Fruit fly (Drosophila melanogaster) whole organism, embryonic: ENCODE measurements around the gene CoRest.

Source experiments
- Adf1 ChIP-seq: fragments of 200-800 bp; sonication (Bioruptor generic); IDR thresholded peaks from 2 replicates; pipeline ENCODE4 v1.3.6; 2022; ENCODE audit warnings: missing biosample characterization, missing genetic modification characterization
- Bteb2 ChIP-seq: fragments of 200-800 bp; sonication (Bioruptor generic); optimal IDR thresholded peaks from 2 replicates; lab custom pipeline; 2016; ENCODE audit warnings: missing biosample characterization, missing genetic modification characterization
- CG10209 ChIP-seq: fragments of 200-800 bp; sonication (Bioruptor generic); optimal IDR thresholded peaks from 3 replicates; lab custom pipeline; 2017; ENCODE audit warnings: missing biosample characterization, mild to moderate bottlenecking, missing genetic modification characterization, missing genetic modification reagents
- CG15011 ChIP-seq: fragments of 200-800 bp; sonication (Bioruptor generic); optimal IDR thresholded peaks from 3 replicates; lab custom pipeline; 2018; ENCODE audit warnings: missing biosample characterization, mild to moderate bottlenecking, missing genetic modification characterization
- CG15073 ChIP-seq: fragments of 200-800 bp; sonication (Bioruptor generic); optimal IDR thresholded peaks from 2 replicates; lab custom pipeline; 2016; ENCODE audit warnings: missing biosample characterization, missing genetic modification characterization
- CG16815 ChIP-seq: fragments of 200-800 bp; sonication (Bioruptor generic); optimal IDR thresholded peaks from 3 replicates; lab custom pipeline; 2017; ENCODE audit warnings: missing biosample characterization, mild to moderate bottlenecking, missing genetic modification characterization
- CG17912 ChIP-seq: fragments of 200-800 bp; sonication (Bioruptor generic); optimal IDR thresholded peaks from 2 replicates; lab custom pipeline; 2018; ENCODE audit warnings: missing biosample characterization, mild to moderate bottlenecking, missing genetic modification characterization
- CG2889 ChIP-seq: fragments of 200-800 bp; sonication (Bioruptor generic); IDR thresholded peaks from 3 replicates; pipeline ENCODE4 v1.3.6; 2022; ENCODE audit warnings: missing biosample characterization, missing genetic modification characterization
- CG3065 ChIP-seq: fragments of 200-800 bp; sonication (Bioruptor generic); optimal IDR thresholded peaks from 2 replicates; lab custom pipeline; 2016; ENCODE audit warnings: missing biosample characterization, missing genetic modification characterization
- CG32772 ChIP-seq: fragments of 200-800 bp; sonication (Bioruptor generic); IDR thresholded peaks from 2 replicates; pipeline ENCODE4 v1.3.6; 2022; ENCODE audit warnings: missing biosample characterization, missing genetic modification characterization
- CG4282 ChIP-seq: fragments of 200-800 bp; sonication (Bioruptor generic); optimal IDR thresholded peaks from 2 replicates; lab custom pipeline; 2016; ENCODE audit warnings: missing biosample characterization, missing genetic modification characterization
- CG4707 ChIP-seq: fragments of 200-800 bp; sonication (Bioruptor generic); optimal IDR thresholded peaks from 2 replicates; lab custom pipeline; 2018; ENCODE audit warnings: missing biosample characterization, mild to moderate bottlenecking, missing genetic modification characterization, moderate library complexity
- CG5953 ChIP-seq: fragments of 200-800 bp; sonication (Bioruptor generic); IDR thresholded peaks from 2 replicates; pipeline ENCODE4 v1.3.6; 2022; ENCODE audit warnings: missing biosample characterization, missing genetic modification characterization
- CG6765 ChIP-seq: fragments of 200-800 bp; sonication (Bioruptor generic); optimal IDR thresholded peaks from 3 replicates; lab custom pipeline; 2017; ENCODE audit warnings: missing biosample characterization, mild to moderate bottlenecking, missing genetic modification characterization
- CG6854 ChIP-seq: fragments of 200-800 bp; sonication (Bioruptor generic); optimal IDR thresholded peaks from 3 replicates; lab custom pipeline; 2017; ENCODE audit warnings: missing biosample characterization, mild to moderate bottlenecking, missing genetic modification characterization
- CG7372 ChIP-seq: fragments of 200-800 bp; sonication (Bioruptor generic); IDR thresholded peaks from 2 replicates; pipeline ENCODE4 v1.3.6; 2022; ENCODE audit warnings: missing biosample characterization, missing genetic modification characterization
- CG8281 ChIP-seq: fragments of 200-800 bp; sonication (Bioruptor generic); optimal IDR thresholded peaks from 2 replicates; lab custom pipeline; 2018; ENCODE audit warnings: missing biosample characterization, mild to moderate bottlenecking, missing genetic modification characterization, moderate library complexity
- CoRest ChIP-seq: fragments of 200-800 bp; sonication (Bioruptor generic); optimal IDR thresholded peaks from 3 replicates; lab custom pipeline; 2018; ENCODE audit warnings: missing biosample characterization, mild to moderate bottlenecking, missing genetic modification characterization, moderate library complexity
- Drgx ChIP-seq: fragments of 200-800 bp; sonication (Bioruptor generic); IDR thresholded peaks from 2 replicates; pipeline ENCODE4 v1.3.6; 2022; ENCODE audit warnings: missing biosample characterization, missing genetic modification characterization
- E2f2 ChIP-seq: fragments of 200-800 bp; sonication (Bioruptor generic); IDR thresholded peaks from 2 replicates; pipeline ENCODE4 v1.3.6; 2022; ENCODE audit warnings: missing biosample characterization, missing genetic modification characterization
- Elba2 ChIP-seq: fragments of 200-800 bp; sonication (Bioruptor generic); optimal IDR thresholded peaks from 3 replicates; lab custom pipeline; 2016; ENCODE audit warnings: missing biosample characterization, missing genetic modification characterization
- Fer2 ChIP-seq: fragments of 200-800 bp; sonication (Bioruptor generic); optimal IDR thresholded peaks from 2 replicates; lab custom pipeline; 2018; ENCODE audit warnings: missing biosample characterization, mild to moderate bottlenecking, missing genetic modification characterization, moderate library complexity
- Fer3 ChIP-seq: fragments of 200-800 bp; sonication (Bioruptor generic); optimal IDR thresholded peaks from 2 replicates; lab custom pipeline; 2018; ENCODE audit warnings: missing biosample characterization, mild to moderate bottlenecking, missing genetic modification characterization, moderate library complexity
- HmgD ChIP-seq: fragments of 200-800 bp; sonication (Bioruptor generic); optimal IDR thresholded peaks from 3 replicates; lab custom pipeline; 2016; ENCODE audit warnings: missing biosample characterization, missing genetic modification characterization
- Neu2 ChIP-seq: fragments of 200-800 bp; sonication (Bioruptor generic); optimal IDR thresholded peaks from 3 replicates; lab custom pipeline; 2016; ENCODE audit warnings: missing biosample characterization, missing genetic modification characterization, borderline replicate concordance
- Pdp1 ChIP-seq, 2 experiments: fragments of 200-800 bp; sonication (Bioruptor generic); optimal IDR thresholded peaks; 3 replicates each; lab custom pipeline; 2016; ENCODE audit warnings: missing biosample characterization in 2 of 2, missing genetic modification characterization in 2 of 2, mild to moderate bottlenecking in 1 of 2, moderate library complexity in 1 of 2
- Ravus ChIP-seq: fragments of 200-800 bp; sonication (Bioruptor generic); IDR thresholded peaks from 2 replicates; pipeline ENCODE4 v1.3.6; 2022; ENCODE audit warnings: missing biosample characterization, missing genetic modification characterization
- Scr ChIP-seq: fragments of 200-800 bp; sonication (Bioruptor generic); IDR thresholded peaks from 2 replicates; pipeline ENCODE4 v1.3.6; 2022; ENCODE audit warnings: missing biosample characterization, missing genetic modification characterization; ENCODE audit not compliant: partially characterized antibody
- Sry-β ChIP-seq: fragments of 200-800 bp; sonication (Bioruptor generic); optimal IDR thresholded peaks from 2 replicates; lab custom pipeline; 2018; ENCODE audit warnings: missing biosample characterization, mild to moderate bottlenecking, missing genetic modification characterization, moderate library complexity
- Ssrp ChIP-seq: fragments of 200-800 bp; sonication (Bioruptor generic); optimal IDR thresholded peaks from 2 replicates; lab custom pipeline; 2018; ENCODE audit warnings: missing biosample characterization, mild to moderate bottlenecking, missing genetic modification characterization, moderate library complexity
- Usf ChIP-seq: fragments of 200-800 bp; sonication (Bioruptor generic); optimal IDR thresholded peaks from 2 replicates; lab custom pipeline; 2017; ENCODE audit warnings: missing genotype, missing biosample characterization, missing genetic modification characterization
- bowl ChIP-seq: fragments of 200-800 bp; sonication (Bioruptor generic); IDR thresholded peaks from 2 replicates; pipeline ENCODE4 v1.3.6; 2022; ENCODE audit warnings: missing biosample characterization, missing genetic modification characterization
- dmrt11E ChIP-seq: fragments of 200-800 bp; sonication (Bioruptor generic); optimal IDR thresholded peaks from 3 replicates; lab custom pipeline; 2018; ENCODE audit warnings: missing biosample characterization, mild to moderate bottlenecking, missing genetic modification characterization, moderate library complexity
- dmrt99B ChIP-seq: fragments of 200-800 bp; sonication (Bioruptor generic); optimal IDR thresholded peaks from 2 replicates; lab custom pipeline; 2018; ENCODE audit warnings: missing biosample characterization, mild to moderate bottlenecking, missing genetic modification characterization, moderate library complexity
- esg ChIP-seq: fragments of 200-800 bp; sonication (Bioruptor generic); conservative IDR thresholded peaks from 2 replicates; pipeline ENCODE4 v1.3.6; 2022; ENCODE audit warnings: missing biosample characterization, missing genetic modification characterization
- gfzf ChIP-seq: fragments of 200-800 bp; sonication (Bioruptor generic); optimal IDR thresholded peaks from 2 replicates; lab custom pipeline; 2016; ENCODE audit warnings: missing biosample characterization, mild to moderate bottlenecking, missing genetic modification characterization, moderate library complexity
- grn ChIP-seq: fragments of 200-800 bp; sonication (Bioruptor generic); optimal IDR thresholded peaks from 3 replicates; lab custom pipeline; 2017; ENCODE audit warnings: missing biosample characterization, missing genetic modification characterization
- gro ChIP-seq: fragments of 200-800 bp; sonication (Bioruptor generic); optimal IDR thresholded peaks from 2 replicates; lab custom pipeline; 2016; ENCODE audit warnings: missing biosample characterization, missing genetic modification characterization
- inv ChIP-seq: fragments of 200-800 bp; sonication (Bioruptor generic); IDR thresholded peaks from 2 replicates; pipeline ENCODE4 v1.3.6; 2022; ENCODE audit warnings: missing biosample characterization, missing genetic modification characterization; ENCODE audit not compliant: partially characterized antibody
- ken ChIP-seq: fragments of 200-800 bp; sonication (Bioruptor generic); IDR thresholded peaks from 3 replicates; pipeline ENCODE4 v1.3.6; 2022; ENCODE audit warnings: missing biosample characterization, missing genetic modification characterization
- mam ChIP-seq: fragments of 200-800 bp; sonication (Bioruptor generic); optimal IDR thresholded peaks from 3 replicates; lab custom pipeline; 2016; ENCODE audit warnings: missing biosample characterization, missing genetic modification characterization
- nerfin-2 ChIP-seq: fragments of 200-800 bp; sonication (Bioruptor generic); IDR thresholded peaks from 2 replicates; pipeline ENCODE4 v1.3.6; 2022; ENCODE audit warnings: missing biosample characterization, missing genetic modification characterization; ENCODE audit not compliant: partially characterized antibody
- nmo ChIP-seq: fragments of 200-800 bp; sonication (Bioruptor generic); optimal IDR thresholded peaks from 2 replicates; lab custom pipeline; 2018; ENCODE audit warnings: missing biosample characterization, mild to moderate bottlenecking, missing genetic modification characterization, moderate library complexity
- onecut ChIP-seq: fragments of 200-800 bp; sonication (Bioruptor generic); IDR thresholded peaks from 2 replicates; pipeline ENCODE4 v1.3.6; 2022; ENCODE audit warnings: missing biosample characterization, missing genetic modification characterization
- peb ChIP-seq: fragments of 200-800 bp; sonication (Bioruptor generic); IDR thresholded peaks from 2 replicates; pipeline ENCODE4 v1.3.6; 2022; ENCODE audit warnings: missing biosample characterization, missing genetic modification characterization
- salm ChIP-seq: fragments of 200-800 bp; sonication (Bioruptor generic); optimal IDR thresholded peaks from 2 replicates; lab custom pipeline; 2018; ENCODE audit warnings: missing biosample characterization, mild to moderate bottlenecking, missing genetic modification characterization
- sug ChIP-seq: fragments of 200-800 bp; optimal IDR thresholded peaks from 2 replicates; lab custom pipeline; 2019; ENCODE audit warnings: missing biosample characterization, mild to moderate bottlenecking, missing genetic modification characterization, moderate library complexity
- tin ChIP-seq: fragments of 200-800 bp; sonication (Bioruptor generic); optimal IDR thresholded peaks from 3 replicates; lab custom pipeline; 2016; ENCODE audit warnings: missing biosample characterization, missing genetic modification characterization
- twi ChIP-seq: fragments of 200-800 bp; optimal IDR thresholded peaks from 2 replicates; lab custom pipeline; 2019; ENCODE audit warnings: missing biosample characterization, mild to moderate bottlenecking, missing genetic modification characterization, moderate library complexity
- unc-4 ChIP-seq: fragments of 200-800 bp; sonication (Bioruptor generic); IDR thresholded peaks from 2 replicates; pipeline ENCODE4 v1.3.6; 2022; ENCODE audit warnings: missing biosample characterization, missing genetic modification characterization; ENCODE audit not compliant: partially characterized antibody
- yki ChIP-seq: fragments of >200 bp; optimal IDR thresholded peaks from 3 replicates; lab custom pipeline; 2018

Gene CoRest

dm6 chrX:19479869-19480326, 41.8 kb upstream of the CoRest start, which contains the start of the genes Naa15-16 and mRpS14 (continued):
- TF ChIP-seq CG15073 (GFP tag; lab: Kevin White, UChicago) = no peak
- TF ChIP-seq Scr (GFP tag; lab: Robert Waterston, UW) = peak; percentile 59
- peak; percentile 39; the same call in 1 of the 2 replicates for TF ChIP-seq inv (GFP tag; lab: Robert Waterston, UW)
- TF ChIP-seq onecut (GFP tag; lab: Robert Waterston, UW) = no peak
- no peak for TF ChIP-seq Fer3
- peak in 1 of 2 experiments; percentile 99 for TF ChIP-seq Pdp1 (GFP tag; optimal IDR thresholded peaks at IDR 0.05; lab: Kevin White, UChicago)
- TF ChIP-seq CG2889 (GFP tag; lab: Robert Waterston, UW) = no peak
- TF ChIP-seq CoRest = no peak
- TF ChIP-seq CG32772 (GFP tag; lab: Robert Waterston, UW) = no peak
- no peak for TF ChIP-seq CG6765
- TF ChIP-seq CG3065 (GFP tag; lab: Kevin White, UChicago) = no peak
- no peak for TF ChIP-seq peb
- no peak for TF ChIP-seq CG17912
- TF ChIP-seq nerfin-2 (GFP tag; lab: Robert Waterston, UW) = peak; percentile 61; the same call in 1 of the 2 replicates
- TF ChIP-seq CG8281 = no peak
- TF ChIP-seq HmgD (GFP tag; lab: Kevin White, UChicago) = peak; percentile 14
- peak; percentile 28 for TF ChIP-seq Adf1 (GFP tag; lab: Robert Waterston, UW)
- TF ChIP-seq dmrt11E (tag; lab: Kevin White, UChicago) = no peak
- no peak for TF ChIP-seq grn
- TF ChIP-seq nmo (GFP tag; lab: Kevin White, UChicago) = peak; percentile 2
- TF ChIP-seq CG4282 (GFP tag; lab: Kevin White, UChicago) = no peak
- TF ChIP-seq bowl (GFP tag; lab: Robert Waterston, UW) = no peak
- no peak for TF ChIP-seq Fer2 (tag; lab: Kevin White, UChicago)
- no peak for TF ChIP-seq Ssrp (tag; lab: Kevin White, UChicago)
- no peak for TF ChIP-seq mam (GFP tag; lab: Kevin White, UChicago)
- no peak for TF ChIP-seq CG10209 (GFP tag; lab: Kevin White, UChicago)
- TF ChIP-seq CG5953 (GFP tag; lab: Robert Waterston, UW) = no peak
- TF ChIP-seq CG7372 (GFP tag; lab: Robert Waterston, UW) = no peak
- no peak for TF ChIP-seq Bteb2
- TF ChIP-seq sug (tag; lab: Kevin White, UChicago) = no peak
- TF ChIP-seq yki (lab: Kevin White, UChicago) = peak; percentile 78
- TF ChIP-seq E2f2 = peak; percentile 86
- no peak for TF ChIP-seq CG16815 (GFP tag; lab: Kevin White, UChicago)
- peak; percentile 22 for TF ChIP-seq twi (tag; lab: Kevin White, UChicago)
- no peak for TF ChIP-seq salm (tag; lab: Kevin White, UChicago)
- no peak for TF ChIP-seq CG6854
- TF ChIP-seq dmrt99B = no peak
- TF ChIP-seq Elba2 (GFP tag; lab: Kevin White, UChicago) = no peak
- no peak for TF ChIP-seq esg
- TF ChIP-seq Ravus (GFP tag; lab: Robert Waterston, UW) = no peak
- peak; percentile 47; the same call in 1 of the 2 replicates for TF ChIP-seq unc-4
- TF ChIP-seq CG4707 = no peak
- TF ChIP-seq gfzf (GFP tag; lab: Kevin White, UChicago) = peak; percentile 14
- no peak for TF ChIP-seq gro (GFP tag; lab: Kevin White, UChicago)
- no peak for TF ChIP-seq CG15011
- TF ChIP-seq ken (GFP tag; lab: Robert Waterston, UW) = no peak
- TF ChIP-seq tin (GFP tag; lab: Kevin White, UChicago) = no peak
- no peak for TF ChIP-seq Sry-β (GFP tag; lab: Kevin White, UChicago)
- TF ChIP-seq Usf = no peak
- TF ChIP-seq Drgx = no peak
- TF ChIP-seq Neu2 (GFP tag; lab: Kevin White, UChicago) = no peak
